Fruit fly (Drosophila melanogaster): ENCODE data around the gene CG14238.

The CG14238 gene

DNA sequence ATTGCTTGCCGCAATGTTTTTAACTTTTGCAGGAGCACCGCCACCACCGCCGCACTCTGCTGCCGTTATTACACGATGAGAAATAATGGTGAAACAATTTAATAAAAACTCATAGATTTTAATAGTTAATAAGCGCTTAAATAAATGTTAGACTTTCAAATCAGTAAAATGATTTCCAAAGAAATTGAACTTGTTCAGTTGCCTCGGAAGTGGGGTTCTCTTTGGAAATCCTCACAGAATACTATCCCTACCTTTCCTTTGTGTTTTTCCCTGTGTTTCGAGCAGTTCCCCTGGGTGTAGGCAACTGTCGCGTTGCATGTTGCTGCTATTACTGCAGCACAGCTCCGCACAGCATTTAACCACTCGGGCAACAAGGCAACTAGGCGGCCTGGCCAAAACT is 29.8 kb upstream of the CG14238 start:
- TF ChIP-seq sv (GFP tag; optimal IDR thresholded peaks at IDR 0.05) (no peak), fru (GFP tag; optimal IDR thresholded peaks at IDR 0.05) (peak; percentile 16), Mio (GFP tag; optimal IDR thresholded peaks at IDR 0.05) (no peak), Sp1 (GFP tag; optimal IDR thresholded peaks at IDR 0.05) (no peak), rgr (GFP tag; optimal IDR thresholded peaks at IDR 0.05) (no peak)

DNA sequence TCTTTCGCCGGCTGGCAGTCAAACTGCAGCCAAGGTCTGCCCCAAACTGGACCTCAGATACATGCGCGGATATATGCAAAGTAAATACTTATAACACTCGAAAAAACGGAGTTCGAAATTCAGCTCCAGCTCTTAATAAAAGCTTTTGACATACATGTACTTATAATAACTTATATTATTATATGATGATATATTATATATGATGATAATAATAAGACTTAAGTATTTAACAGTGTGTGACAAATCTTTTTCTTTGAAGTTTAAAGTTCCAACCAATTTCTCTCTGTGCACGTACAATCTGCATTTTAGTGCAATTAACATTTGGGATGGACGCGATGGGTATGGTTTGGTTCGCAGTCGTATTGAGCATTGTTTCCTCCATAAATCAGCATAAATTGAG is 28.4 kb upstream of the CG14238 start:
- no peak for TF ChIP-seq dsf (GFP tag; optimal IDR thresholded peaks at IDR 0.05; ENCODE audit: borderline replicate concordance)
- TF ChIP-seq HLH106 (tag; optimal IDR thresholded peaks at IDR 0.05) = peak; percentile 14

DNA sequence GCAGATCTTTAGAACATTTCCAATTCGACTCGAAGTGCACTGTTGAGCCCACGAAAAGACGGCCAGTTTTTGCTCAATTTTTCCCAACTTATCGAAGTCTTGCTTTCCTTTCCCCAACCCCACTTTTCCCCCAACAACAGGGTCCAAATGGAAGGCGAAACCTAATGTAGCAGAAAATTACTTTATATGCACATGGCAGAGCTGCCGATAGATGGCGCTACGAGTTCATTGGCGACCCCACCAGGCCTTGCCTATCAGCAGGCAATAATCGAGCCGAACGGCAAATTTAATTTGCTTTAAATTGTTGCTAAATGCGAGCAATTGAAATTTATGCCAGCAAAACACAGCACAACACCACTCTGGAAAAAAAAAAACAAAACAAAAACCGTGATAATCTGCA is 25.5 kb upstream of the CG14238 start:
- no peak for TF ChIP-seq pan (optimal IDR thresholded peaks at IDR 0.05)
- TF ChIP-seq h (GFP tag; optimal IDR thresholded peaks at IDR 0.05) = no peak
- TF ChIP-seq jim (GFP tag; optimal IDR thresholded peaks at IDR 0.05) = no peak
- no peak for TF ChIP-seq lola (GFP tag; optimal IDR thresholded peaks at IDR 0.05)
- TF ChIP-seq GATAd (GFP tag; optimal IDR thresholded peaks at IDR 0.05) = no peak
- no peak for TF ChIP-seq Dfd (GFP tag; optimal IDR thresholded peaks at IDR 0.05)
- no peak for TF ChIP-seq CG9705 (GFP tag; optimal IDR thresholded peaks at IDR 0.05)

DNA sequence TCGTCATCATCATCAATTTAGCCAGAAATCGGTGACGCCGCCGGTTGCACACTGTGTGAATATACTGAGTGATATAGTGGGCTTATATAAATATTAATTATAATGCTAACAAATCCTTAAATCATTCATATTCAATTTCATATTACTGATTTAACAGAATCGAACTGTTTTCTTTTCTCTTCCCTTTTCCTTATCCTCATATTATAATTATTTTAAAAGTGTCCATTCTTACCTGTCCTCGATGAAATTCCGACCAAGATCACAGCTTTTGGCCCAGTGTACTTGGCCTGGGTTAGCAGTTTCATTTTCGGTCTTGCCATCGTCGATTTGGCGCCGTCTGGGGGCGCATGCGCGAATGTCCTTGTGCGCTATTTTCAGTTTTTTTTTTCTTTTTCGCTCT is 25.1 kb upstream of the CG14238 start:
- TF ChIP-seq dl (GFP tag; optimal IDR thresholded peaks at IDR 0.05; ENCODE audit: insufficient read depth in 1 of 2, partially characterized antibody in 2 of 2) = no peak
- peak; percentile 1 for TF ChIP-seq h (GFP tag; optimal IDR thresholded peaks at IDR 0.05)
- no peak for TF ChIP-seq rgr (GFP tag; optimal IDR thresholded peaks at IDR 0.05)

DNA sequence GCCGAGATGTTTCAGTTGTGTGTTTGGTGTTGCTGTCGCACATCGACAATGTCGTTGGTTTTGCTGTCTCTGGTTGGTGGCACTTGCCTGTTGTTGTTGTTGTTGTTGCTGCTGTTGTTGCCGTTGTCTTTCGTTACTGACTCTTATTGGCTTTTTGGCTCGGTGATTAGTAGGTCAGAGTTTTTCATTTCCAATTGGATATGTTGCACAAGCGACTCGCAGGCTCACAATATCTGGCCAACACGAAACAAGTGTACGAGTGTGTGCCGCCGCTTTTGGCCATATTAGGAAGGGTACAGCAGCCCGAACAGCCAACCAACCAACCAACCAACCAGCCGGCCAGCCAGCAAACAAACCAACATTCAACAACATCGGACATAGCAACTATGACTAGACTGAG is 24.3 kb upstream of the CG14238 start:
- TF ChIP-seq CG32264 (GFP tag; optimal IDR thresholded peaks at IDR 0.05) (no peak), HLH106 (tag; optimal IDR thresholded peaks at IDR 0.05) (no peak), Jra (GFP tag; optimal IDR thresholded peaks at IDR 0.05) (no peak), sage (GFP tag; optimal IDR thresholded peaks at IDR 0.05) (no peak), OdsH (GFP tag; optimal IDR thresholded peaks at IDR 0.05) (no peak), jim (GFP tag; optimal IDR thresholded peaks at IDR 0.05) (no peak)

DNA sequence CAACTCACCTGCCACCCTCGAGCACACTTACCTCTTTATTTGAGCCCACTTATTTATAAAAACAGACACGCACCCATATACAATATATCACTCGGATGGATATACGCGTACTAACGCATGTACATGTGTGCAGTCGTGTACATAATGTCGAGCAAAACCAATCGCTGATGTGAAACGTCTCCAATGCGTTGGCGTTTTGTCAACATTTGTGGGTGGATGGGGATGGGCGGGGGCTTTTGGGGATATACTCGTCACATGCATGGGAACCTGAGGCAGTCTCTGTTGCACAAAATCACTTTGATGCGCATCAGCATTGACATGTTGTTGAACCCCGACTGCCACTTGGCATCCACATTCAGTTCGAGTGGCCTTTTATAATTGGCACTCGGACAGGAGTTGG is 22.0 kb upstream of the CG14238 start:
- no peak for TF ChIP-seq fru (GFP tag; optimal IDR thresholded peaks at IDR 0.05)
- TF ChIP-seq sage (GFP tag; optimal IDR thresholded peaks at IDR 0.05) = no peak
- TF ChIP-seq sv (GFP tag; optimal IDR thresholded peaks at IDR 0.05) = no peak
- no peak for TF ChIP-seq Dfd (GFP tag; optimal IDR thresholded peaks at IDR 0.05)
- TF ChIP-seq pan (optimal IDR thresholded peaks at IDR 0.05) = no peak
- no peak for TF ChIP-seq woc (GFP tag; optimal IDR thresholded peaks at IDR 0.05)
- no peak for TF ChIP-seq dl (GFP tag; optimal IDR thresholded peaks at IDR 0.05; ENCODE audit: insufficient read depth in 1 of 2, partially characterized antibody in 2 of 2)
- no peak for TF ChIP-seq dmrt93B (GFP tag; optimal IDR thresholded peaks at IDR 0.05)

DNA sequence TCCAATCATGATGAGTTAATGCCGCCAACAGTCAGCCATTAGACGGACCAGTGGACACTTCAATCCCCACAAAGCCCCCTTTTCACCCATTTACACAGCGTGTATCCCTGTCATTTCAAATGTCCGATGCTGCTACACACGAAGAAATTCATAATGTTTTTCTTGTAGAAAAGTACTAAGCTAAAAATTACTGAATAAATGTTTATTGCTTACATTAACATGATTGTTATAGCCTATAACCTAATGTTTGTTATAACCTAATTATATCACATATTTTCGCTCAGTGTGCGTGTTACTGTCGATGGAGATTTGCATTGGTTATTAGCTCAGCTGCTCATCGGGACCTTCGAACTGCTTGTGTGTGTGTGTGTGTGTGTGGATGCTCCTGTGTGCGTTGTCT is 21.5 kb upstream of the CG14238 start:
- no peak for TF ChIP-seq N (GFP tag; optimal IDR thresholded peaks at IDR 0.05)
- no peak for TF ChIP-seq Jra (GFP tag; optimal IDR thresholded peaks at IDR 0.05)
- TF ChIP-seq psq (GFP tag; optimal IDR thresholded peaks at IDR 0.05) = no peak
- TF ChIP-seq dmrt93B (GFP tag; optimal IDR thresholded peaks at IDR 0.05) = no peak
- TF ChIP-seq CG9705 (GFP tag; optimal IDR thresholded peaks at IDR 0.05) = no peak
- no peak for TF ChIP-seq dl (GFP tag; optimal IDR thresholded peaks at IDR 0.05; ENCODE audit: insufficient read depth in 1 of 2, partially characterized antibody in 2 of 2)
- TF ChIP-seq GATAd (GFP tag; optimal IDR thresholded peaks at IDR 0.05) = no peak
- no peak for TF ChIP-seq Mio (GFP tag; optimal IDR thresholded peaks at IDR 0.05)
- TF ChIP-seq Myc (optimal IDR thresholded peaks at IDR 0.05) = no peak
- no peak for TF ChIP-seq Abd-B (GFP tag; optimal IDR thresholded peaks at IDR 0.05)
- peak; percentile 60 for TF ChIP-seq HLH106 (tag; optimal IDR thresholded peaks at IDR 0.05)
- no peak for TF ChIP-seq Dif (GFP tag; optimal IDR thresholded peaks at IDR 0.05; ENCODE audit: partially characterized antibody)
- TF ChIP-seq Vsx2 (GFP tag; optimal IDR thresholded peaks at IDR 0.05; ENCODE audit: partially characterized antibody) = no peak
- peak; percentile 1 for TF ChIP-seq sv (GFP tag; optimal IDR thresholded peaks at IDR 0.05)
- peak; percentile 45 for TF ChIP-seq brk (GFP tag; optimal IDR thresholded peaks at IDR 0.05)
- TF ChIP-seq OdsH (GFP tag; optimal IDR thresholded peaks at IDR 0.05) = peak; percentile 59
- peak; percentile 70 for TF ChIP-seq fru (GFP tag; optimal IDR thresholded peaks at IDR 0.05)
- no peak for TF ChIP-seq CG32264 (GFP tag; optimal IDR thresholded peaks at IDR 0.05)
- TF ChIP-seq Hnf4 (GFP tag; optimal IDR thresholded peaks at IDR 0.05) = peak; percentile 45
- peak; percentile 29 for TF ChIP-seq br (GFP tag; optimal IDR thresholded peaks at IDR 0.05)
- no peak for TF ChIP-seq tai (GFP tag; optimal IDR thresholded peaks at IDR 0.05)
- no peak for TF ChIP-seq sage (GFP tag; optimal IDR thresholded peaks at IDR 0.05)
- peak; percentile 60 for TF ChIP-seq ey (GFP tag; optimal IDR thresholded peaks at IDR 0.05)
- TF ChIP-seq Hr83 (GFP tag; optimal IDR thresholded peaks at IDR 0.05; ENCODE audit: poor library complexity, severe bottlenecking) = no peak
- peak in 1 of 2 experiments; percentile 63 for TF ChIP-seq foxo (GFP tag; optimal IDR thresholded peaks at IDR 0.05)
- TF ChIP-seq Sp1 (GFP tag; optimal IDR thresholded peaks at IDR 0.05) = peak; percentile 33
- TF ChIP-seq h (GFP tag; optimal IDR thresholded peaks at IDR 0.05) = peak; percentile 68
- TF ChIP-seq pan (optimal IDR thresholded peaks at IDR 0.05) = no peak
- peak; percentile 61 for TF ChIP-seq rgr (GFP tag; optimal IDR thresholded peaks at IDR 0.05)

Measured in whole organism, wandering third instar larva.